Worm (Caenorhabditis elegans) whole organism, midembryonic: Measurements from ENCODE around the gene nhr-63.

ENCODE experiments used
- T22C8.4 ChIP-seq: fragments of 200-800 bp; sonication (Bioruptor generic); IDR thresholded peaks from 2 replicates; pipeline ENCODE4 v1.3.6; 2022; ENCODE audit warnings: missing genetic modification characterization, missing compliant biosample characterization
- cog-1 ChIP-seq: sonication (generic microtip); optimal IDR thresholded peaks from 2 replicates; lab custom pipeline; 2016; ENCODE audit warnings: missing genetic modification characterization, missing compliant biosample characterization
- flt-1 ChIP-seq: fragments of 200-800 bp; sonication (Bioruptor generic); IDR thresholded peaks from 2 replicates; pipeline ENCODE4 v1.3.6; 2022; ENCODE audit warnings: missing genetic modification characterization, missing compliant biosample characterization
- klf-2 ChIP-seq: fragments of 200-800 bp; sonication (Bioruptor generic); conservative IDR thresholded peaks from 2 replicates; pipeline ENCODE4 v1.3.6; 2022; ENCODE audit warnings: missing genetic modification reagents, missing genetic modification characterization, missing compliant biosample characterization
- tab-1 ChIP-seq: fragments of 200-800 bp; sonication (Bioruptor generic); IDR thresholded peaks from 2 replicates; pipeline ENCODE4 v1.3.6; 2022; ENCODE audit warnings: missing genetic modification characterization, missing compliant biosample characterization
- ztf-23 ChIP-seq: fragments of 200-800 bp; sonication (Bioruptor generic); IDR thresholded peaks from 2 replicates; pipeline ENCODE4 v1.3.6; 2022; ENCODE audit warnings: missing genetic modification reagents, missing genetic modification characterization, missing compliant biosample characterization
- ztf-29 ChIP-seq: fragments of 200-800 bp; sonication (Bioruptor generic); IDR thresholded peaks from 2 replicates; pipeline ENCODE4 v1.3.6; 2022; ENCODE audit warnings: missing genetic modification reagents, missing genetic modification characterization, missing compliant biosample characterization

DNA sequence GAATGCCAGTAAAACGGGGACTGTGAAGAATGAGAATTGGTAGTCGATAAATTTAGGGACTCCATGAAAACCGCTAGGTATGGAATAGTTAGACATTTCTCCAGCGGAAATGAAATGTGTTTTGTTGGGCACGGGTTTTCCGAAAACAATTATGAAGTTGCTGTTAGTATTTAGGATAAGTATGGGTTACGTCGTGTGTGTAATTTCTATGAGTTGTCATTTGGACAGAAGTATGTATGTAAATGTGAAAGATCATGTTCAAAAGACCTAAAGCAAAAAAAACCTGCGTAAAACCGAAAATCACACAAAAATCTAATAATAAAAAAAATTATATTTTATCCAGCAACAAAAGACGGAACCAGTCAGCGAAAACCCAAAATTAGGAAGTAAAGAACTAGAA, 29.9 kb upstream of the nhr-63 start, which contains the start of gene sru-23:
- TF ChIP-seq T22C8.4 (GFP tag; lab: Robert Waterston, UW), result no peak
- no peak for TF ChIP-seq tab-1 (GFP tag; lab: Robert Waterston, UW)
- TF ChIP-seq cog-1, result no peak
- no peak for TF ChIP-seq flt-1 (GFP tag; lab: Robert Waterston, UW)
- no peak for TF ChIP-seq klf-2
- TF ChIP-seq ztf-29, result no peak
- TF ChIP-seq ztf-23 (GFP tag; lab: Robert Waterston, UW), result no peak
